Fruit fly (Drosophila melanogaster) whole organism, prepupa: Measurements from ENCODE around the gene CG32483.

ENCODE experiments used
- Blimp-1 ChIP-seq: fragments of 200-800 bp; sonication (Bioruptor generic); optimal IDR thresholded peaks from 3 replicates; lab custom pipeline; 2017; ENCODE audit warnings: missing biosample characterization, missing genetic modification characterization, mild to moderate bottlenecking, moderate library complexity, missing genetic modification reagents
- CG10631 ChIP-seq: fragments of 200-800 bp; sonication (Bioruptor generic); optimal IDR thresholded peaks from 2 replicates; lab custom pipeline; 2016; ENCODE audit warnings: missing biosample characterization, missing genetic modification characterization
- CG10669 ChIP-seq: fragments of 200-800 bp; sonication (Bioruptor generic); optimal IDR thresholded peaks from 3 replicates; lab custom pipeline; 2018; ENCODE audit warnings: missing biosample characterization, mild to moderate bottlenecking, missing genetic modification characterization, moderate library complexity
- CG11294 ChIP-seq: fragments of 200-800 bp; sonication (Bioruptor generic); IDR thresholded peaks from 2 replicates; pipeline ENCODE4 v1.3.6; 2022; ENCODE audit warnings: missing biosample characterization, missing genetic modification characterization
- CG11762 ChIP-seq: fragments of 200-800 bp; sonication (Bioruptor generic); optimal IDR thresholded peaks from 3 replicates; lab custom pipeline; 2016; ENCODE audit warnings: missing biosample characterization, missing genetic modification characterization; ENCODE audit not compliant: insufficient read depth
- CG11902 ChIP-seq: fragments of 200-800 bp; sonication (Bioruptor generic); optimal IDR thresholded peaks from 3 replicates; lab custom pipeline; 2016; ENCODE audit warnings: missing biosample characterization, missing genetic modification characterization
- CG15336 ChIP-seq: fragments of 200-800 bp; sonication (Bioruptor generic); IDR thresholded peaks from 2 replicates; pipeline ENCODE4 v1.3.6; 2022; ENCODE audit warnings: missing biosample characterization, missing genetic modification characterization
- CG1621 ChIP-seq: fragments of 200-800 bp; sonication (Bioruptor generic); optimal IDR thresholded peaks from 3 replicates; lab custom pipeline; 2018; ENCODE audit warnings: missing biosample characterization, mild to moderate bottlenecking, missing genetic modification characterization
- CG16779 ChIP-seq: fragments of 200-800 bp; sonication (Bioruptor generic); optimal IDR thresholded peaks from 3 replicates; lab custom pipeline; 2017; ENCODE audit warnings: missing biosample characterization, mild to moderate bottlenecking, missing genetic modification characterization
- CG3032 ChIP-seq: fragments of 200-800 bp; optimal IDR thresholded peaks from 2 replicates; lab custom pipeline; 2019; ENCODE audit warnings: missing biosample characterization, mild to moderate bottlenecking, missing genetic modification characterization, moderate library complexity
- CG31627 ChIP-seq: fragments of 200-800 bp; sonication (Bioruptor generic); optimal IDR thresholded peaks from 3 replicates; lab custom pipeline; 2016; ENCODE audit warnings: missing biosample characterization, missing genetic modification characterization
- CG32006 ChIP-seq: fragments of 200-800 bp; sonication (Bioruptor generic); optimal IDR thresholded peaks from 3 replicates; lab custom pipeline; 2017; ENCODE audit warnings: missing biosample characterization, mild to moderate bottlenecking, missing genetic modification characterization
- CG3919 ChIP-seq: fragments of 200-800 bp; sonication (Bioruptor generic); optimal IDR thresholded peaks from 3 replicates; lab custom pipeline; 2016; ENCODE audit warnings: missing biosample characterization, missing genetic modification characterization
- CG4318 ChIP-seq: fragments of 200-800 bp; sonication (Bioruptor generic); optimal IDR thresholded peaks from 3 replicates; lab custom pipeline; 2017; ENCODE audit warnings: missing biosample characterization, mild to moderate bottlenecking, missing genetic modification characterization
- CG6163 ChIP-seq: fragments of 200-800 bp; sonication (Bioruptor generic); IDR thresholded peaks from 3 replicates; pipeline ENCODE4 v1.3.6; 2022; ENCODE audit warnings: missing biosample characterization, missing genetic modification characterization
- CG6276 ChIP-seq: fragments of 200-800 bp; sonication (Bioruptor generic); optimal IDR thresholded peaks from 2 replicates; lab custom pipeline; 2017; ENCODE audit warnings: missing biosample characterization, mild to moderate bottlenecking, missing genetic modification characterization
- CG6792 ChIP-seq: fragments of 200-800 bp; sonication (Bioruptor generic); optimal IDR thresholded peaks from 3 replicates; lab custom pipeline; 2016; ENCODE audit warnings: missing biosample characterization, missing genetic modification characterization
- CG6854 ChIP-seq: fragments of 200-800 bp; sonication (Bioruptor generic); optimal IDR thresholded peaks from 2 replicates; lab custom pipeline; 2017; ENCODE audit warnings: missing biosample characterization, mild to moderate bottlenecking, missing genetic modification characterization
- CG8119 ChIP-seq: fragments of 200-800 bp; sonication (Bioruptor generic); IDR thresholded peaks from 3 replicates; pipeline ENCODE4 v1.3.6; 2022; ENCODE audit warnings: missing biosample characterization, missing genetic modification characterization
- CG8319 ChIP-seq: fragments of 200-800 bp; sonication (Bioruptor generic); optimal IDR thresholded peaks from 3 replicates; lab custom pipeline; 2016; ENCODE audit warnings: missing biosample characterization, missing genetic modification characterization
- CG9139 ChIP-seq: fragments of 200-800 bp; sonication (Bioruptor generic); optimal IDR thresholded peaks from 3 replicates; lab custom pipeline; 2017; ENCODE audit warnings: missing biosample characterization, mild to moderate bottlenecking, missing genetic modification characterization
- Eip75B ChIP-seq: fragments of 200-800 bp; sonication (Bioruptor generic); optimal IDR thresholded peaks from 3 replicates; lab custom pipeline; 2016; ENCODE audit warnings: missing biosample characterization, missing genetic modification characterization
- Eip93F ChIP-seq: fragments of 200-800 bp; sonication (Bioruptor generic); optimal IDR thresholded peaks from 2 replicates; lab custom pipeline; 2016; ENCODE audit warnings: missing biosample characterization, mild to moderate bottlenecking, missing genetic modification characterization
- Ets21C ChIP-seq: fragments of 200-800 bp; sonication (Bioruptor generic); optimal IDR thresholded peaks from 3 replicates; lab custom pipeline; 2016; ENCODE audit warnings: missing biosample characterization, missing genetic modification characterization
- Ets96B ChIP-seq: fragments of 200-800 bp; optimal IDR thresholded peaks from 2 replicates; lab custom pipeline; 2019; ENCODE audit warnings: missing biosample characterization, mild to moderate bottlenecking, missing genetic modification characterization, moderate library complexity
- Gug ChIP-seq: fragments of 200-800 bp; sonication (Bioruptor generic); IDR thresholded peaks from 2 replicates; pipeline ENCODE4 v1.3.6; 2022; ENCODE audit warnings: missing biosample characterization, missing genetic modification characterization
- Hr38 ChIP-seq: sonication (Bioruptor generic); optimal IDR thresholded peaks from 2 replicates; lab custom pipeline; 2016; ENCODE audit warnings: missing biosample characterization, missing genetic modification characterization
- Hr39 ChIP-seq: fragments of 200-800 bp; sonication (Bioruptor generic); optimal IDR thresholded peaks from 2 replicates; lab custom pipeline; 2016; ENCODE audit warnings: missing biosample characterization, missing genetic modification characterization
- Hr4 ChIP-seq: fragments of 200-800 bp; sonication (Bioruptor generic); optimal IDR thresholded peaks from 3 replicates; lab custom pipeline; 2016; ENCODE audit warnings: missing biosample characterization, missing genetic modification characterization
- OdsH ChIP-seq: fragments of 200-800 bp; sonication (Bioruptor generic); optimal IDR thresholded peaks from 3 replicates; lab custom pipeline; 2016; ENCODE audit warnings: missing biosample characterization, missing genetic modification characterization
- Sox102F ChIP-seq: fragments of 200-800 bp; sonication (Bioruptor generic); optimal IDR thresholded peaks from 2 replicates; lab custom pipeline; 2016; ENCODE audit warnings: missing biosample characterization, mild to moderate bottlenecking, missing genetic modification characterization
- Sox15 ChIP-seq: fragments of 200-800 bp; sonication (Bioruptor generic); optimal IDR thresholded peaks from 3 replicates; lab custom pipeline; 2016; ENCODE audit warnings: missing biosample characterization, missing genetic modification characterization
- achi ChIP-seq: fragments of 200-800 bp; sonication (Bioruptor generic); optimal IDR thresholded peaks from 3 replicates; lab custom pipeline; 2016; ENCODE audit warnings: missing biosample characterization, missing genetic modification characterization
- cyc ChIP-seq: fragments of 200-800 bp; sonication (Bioruptor generic); optimal IDR thresholded peaks from 3 replicates; lab custom pipeline; 2016; ENCODE audit warnings: missing biosample characterization, missing genetic modification characterization
- dac ChIP-seq: fragments of 200-800 bp; sonication (Bioruptor generic); optimal IDR thresholded peaks from 2 replicates; lab custom pipeline; 2017; ENCODE audit warnings: missing biosample characterization, mild to moderate bottlenecking, missing genetic modification characterization
- dsx ChIP-seq: fragments of 200-800 bp; optimal IDR thresholded peaks from 3 replicates; lab custom pipeline; 2019; ENCODE audit warnings: missing biosample characterization, mild to moderate bottlenecking, missing genetic modification characterization, moderate library complexity; ENCODE audit not compliant: poor library complexity, severe bottlenecking
- eg ChIP-seq: fragments of 200-800 bp; sonication (Bioruptor generic); IDR thresholded peaks from 3 replicates; pipeline ENCODE4 v1.3.6; 2022; ENCODE audit warnings: missing biosample characterization, missing genetic modification characterization
- esn ChIP-seq: fragments of 200-800 bp; sonication (Bioruptor generic); optimal IDR thresholded peaks from 2 replicates; lab custom pipeline; 2016; ENCODE audit warnings: missing biosample characterization, mild to moderate bottlenecking, missing genetic modification characterization, moderate library complexity
- fd59A ChIP-seq: fragments of 200-800 bp; sonication (Bioruptor generic); optimal IDR thresholded peaks from 2 replicates; lab custom pipeline; 2017; ENCODE audit warnings: missing biosample characterization, mild to moderate bottlenecking, missing genetic modification characterization, missing genetic modification reagents
- fd85E ChIP-seq: fragments of 200-800 bp; sonication (Bioruptor generic); optimal IDR thresholded peaks from 3 replicates; lab custom pipeline; 2016; ENCODE audit warnings: missing biosample characterization, missing genetic modification characterization
- fkh ChIP-seq: fragments of 200-800 bp; sonication (Bioruptor generic); optimal IDR thresholded peaks from 3 replicates; lab custom pipeline; 2017; ENCODE audit warnings: missing biosample characterization, mild to moderate bottlenecking, missing genetic modification characterization, moderate library complexity
- lz ChIP-seq: fragments of 200-800 bp; sonication (Bioruptor generic); optimal IDR thresholded peaks from 3 replicates; lab custom pipeline; 2016; ENCODE audit warnings: missing biosample characterization, missing genetic modification characterization
- net ChIP-seq: fragments of 200-800 bp; sonication (Bioruptor generic); optimal IDR thresholded peaks from 3 replicates; lab custom pipeline; 2016; ENCODE audit warnings: missing biosample characterization, missing genetic modification characterization
- salr ChIP-seq, 2 experiments: fragments of 200-800 bp; sonication (Bioruptor generic); optimal IDR thresholded peaks; 3 replicates each; lab custom pipeline; 2016 to 2018; ENCODE audit warnings: missing biosample characterization in 2 of 2, missing genetic modification characterization in 2 of 2, mild to moderate bottlenecking in 1 of 2
- spab ChIP-seq: fragments of 200-800 bp; sonication (Bioruptor generic); optimal IDR thresholded peaks from 2 replicates; lab custom pipeline; 2017; ENCODE audit warnings: missing biosample characterization, mild to moderate bottlenecking, missing genetic modification characterization, missing genetic modification reagents
- svp ChIP-seq: fragments of 200-800 bp; sonication (Bioruptor generic); peaks from one replicate; lab custom pipeline; 2016; ENCODE audit warnings: missing biosample characterization, missing genetic modification characterization
- topi ChIP-seq: fragments of 200-800 bp; sonication (Bioruptor generic); optimal IDR thresholded peaks from 3 replicates; lab custom pipeline; 2016; ENCODE audit warnings: missing biosample characterization, missing genetic modification characterization
- vri ChIP-seq: fragments of 200-800 bp; sonication (Bioruptor generic); optimal IDR thresholded peaks from 3 replicates; lab custom pipeline; 2016; ENCODE audit warnings: missing biosample characterization, mild to moderate bottlenecking, missing genetic modification characterization

Gene CG32483

DNA sequence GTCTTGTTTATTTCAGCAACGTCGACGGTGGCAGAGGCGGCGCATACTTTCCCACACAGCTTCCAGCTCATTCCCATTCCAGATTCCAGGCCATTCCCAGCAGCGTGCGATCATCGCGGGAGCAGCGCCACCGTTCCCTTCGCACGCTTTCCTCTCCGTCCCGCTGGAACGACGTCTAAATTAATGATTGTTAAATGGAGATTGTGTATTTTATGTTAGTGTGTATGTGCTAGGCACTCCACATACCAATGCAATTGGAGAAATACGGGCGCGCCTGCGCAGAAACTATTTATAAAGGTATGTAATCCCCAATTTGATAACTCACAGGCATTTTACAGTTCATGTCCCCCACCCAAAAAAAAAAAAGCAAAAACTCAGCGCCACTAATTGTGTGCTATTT is 48.4 kb downstream of the CG32483 start:
- 0 out of 3 replicates have a peak, but pooled peaks have one; percentile 23 for TF ChIP-seq CG8119 (GFP tag; lab: Robert Waterston, UW)
- 0 out of 3 replicates have a peak, but pooled peaks have one; percentile 38 for TF ChIP-seq eg (GFP tag; lab: Robert Waterston, UW)
- no peak for TF ChIP-seq CG6276 (GFP tag; lab: Kevin White, UChicago)

- TF ChIP-seq topi (GFP tag; lab: Kevin White, UChicago), result peak; percentile 95
- peak; percentile 95 for TF ChIP-seq CG3919 (GFP tag; lab: Kevin White, UChicago)
- peak; percentile 93 for TF ChIP-seq Ets21C (GFP tag; lab: Kevin White, UChicago)
- peak; percentile 90 for TF ChIP-seq CG9139 (GFP tag; lab: Kevin White, UChicago)
- peak; percentile 92 for TF ChIP-seq CG6163 (GFP tag; lab: Robert Waterston, UW)
- no peak for TF ChIP-seq Hr38 (GFP tag; lab: Kevin White, UChicago)
- TF ChIP-seq cyc (GFP tag; lab: Kevin White, UChicago), result peak; percentile 95
- peak; percentile 94 for TF ChIP-seq CG6792
- peak; percentile 95 for TF ChIP-seq lz
- peak; percentile 92 for TF ChIP-seq CG11762 (GFP tag; lab: Kevin White, UChicago)
- peak; percentile 49 for TF ChIP-seq CG11294
- peak; percentile 92 for TF ChIP-seq fd59A (GFP tag; lab: Kevin White, UChicago)
- TF ChIP-seq dsx (GFP tag; lab: Kevin White, UChicago), result peak; percentile 88
- peak; percentile 95 for TF ChIP-seq OdsH (GFP tag; lab: Kevin White, UChicago)
- peak; percentile 76 for TF ChIP-seq dac (GFP tag; lab: Kevin White, UChicago)
- TF ChIP-seq CG3032 (tag; lab: Kevin White, UChicago), result peak; percentile 92
- peak; percentile 91 for TF ChIP-seq Ets96B
- TF ChIP-seq Eip93F (GFP tag; lab: Kevin White, UChicago), result peak; percentile 80
- peak; percentile 89 for TF ChIP-seq CG10631 (GFP tag; lab: Kevin White, UChicago)
- TF ChIP-seq Hr4, result peak; percentile 87
- TF ChIP-seq esn (GFP tag; lab: Kevin White, UChicago), result peak; percentile 97
- peak; percentile 80 for TF ChIP-seq Blimp-1 (GFP tag; lab: Kevin White, UChicago)
- peak; percentile 90 for TF ChIP-seq net
- peak; percentile 84 for TF ChIP-seq eg (GFP tag; lab: Robert Waterston, UW)
- TF ChIP-seq fd85E, result peak; percentile 78
- peak; percentile 87 for TF ChIP-seq Sox15 (GFP tag; lab: Kevin White, UChicago)
- TF ChIP-seq CG15336, result peak; percentile 87
- TF ChIP-seq Hr39, result peak; percentile 95
- peak; percentile 93 for TF ChIP-seq Eip75B (GFP tag; lab: Kevin White, UChicago)
- peak; percentile 94 for TF ChIP-seq vri
- peak; percentile 89 for TF ChIP-seq salr (GFP tag; optimal IDR thresholded peaks at IDR 0.05; lab: Kevin White, UChicago)
- TF ChIP-seq CG16779 (tag; lab: Kevin White, UChicago), result peak; percentile 82
- TF ChIP-seq spab (GFP tag; lab: Kevin White, UChicago), result peak; percentile 89
- peak; percentile 87 for TF ChIP-seq CG6854
- TF ChIP-seq Sox102F, result peak; percentile 94
- peak; percentile 90 for TF ChIP-seq CG32006
- TF ChIP-seq achi (GFP tag; lab: Kevin White, UChicago), result peak; percentile 92
- TF ChIP-seq Gug, result peak; percentile 77
- peak; percentile 75 for TF ChIP-seq CG4318 (GFP tag; lab: Kevin White, UChicago)
- TF ChIP-seq CG8319 (GFP tag; lab: Kevin White, UChicago), result peak; percentile 87
- TF ChIP-seq svp (GFP tag; lab: Kevin White, UChicago), result peak; percentile 98
- TF ChIP-seq CG31627 (GFP tag; lab: Kevin White, UChicago), result peak; percentile 95
- TF ChIP-seq fkh, result peak; percentile 23
- peak; percentile 91 for TF ChIP-seq CG10669
- TF ChIP-seq CG11902 (GFP tag; lab: Kevin White, UChicago), result peak; percentile 87
- peak; percentile 92 for TF ChIP-seq CG1621 (tag; lab: Kevin White, UChicago)
These were observed 49.4 kb downstream of the CG32483 start for dm6 chr3L:640324-640974.
